Worm (Caenorhabditis elegans) whole organism, L1 larva: ENCODE data around the gene sre-4.

Source experiments
- lin-14 ChIP-seq: fragments of 200-800 bp; sonication (Bioruptor generic); optimal IDR thresholded peaks from 2 replicates; lab custom pipeline; 2018; ENCODE audit warnings: mild to moderate bottlenecking, missing genetic modification characterization, moderate library complexity, missing compliant biosample characterization
- unc-62 ChIP-seq: fragments of 150-350 bp; optimal IDR thresholded peaks from 2 replicates; lab custom pipeline; 2014; ENCODE audit warnings: missing biosample characterization, missing genetic modification reagents, missing genetic modification characterization

ce11 chrIV:9735750-9736149, 48.8 kb downstream of the sre-4 start:
- peak; percentile 66 for TF ChIP-seq lin-14
- TF ChIP-seq unc-62: no peak
